Worm (Caenorhabditis elegans) whole organism, midembryonic: ENCODE results near the gene C05G5.5.
A peak's percentile ranks its signal among the peaks of the same experiment; 100 is the strongest.

ENCODE experiments used
- T22C8.4 ChIP-seq: fragments of 200-800 bp; sonication (Bioruptor generic); IDR thresholded peaks from 2 replicates; pipeline ENCODE4 v1.3.6; 2022; ENCODE audit warnings: missing genetic modification characterization, missing compliant biosample characterization
- cog-1 ChIP-seq: sonication (generic microtip); optimal IDR thresholded peaks from 2 replicates; lab custom pipeline; 2016; ENCODE audit warnings: missing genetic modification characterization, missing compliant biosample characterization
- flt-1 ChIP-seq: fragments of 200-800 bp; sonication (Bioruptor generic); IDR thresholded peaks from 2 replicates; pipeline ENCODE4 v1.3.6; 2022; ENCODE audit warnings: missing genetic modification characterization, missing compliant biosample characterization
- klf-2 ChIP-seq: fragments of 200-800 bp; sonication (Bioruptor generic); conservative IDR thresholded peaks from 2 replicates; pipeline ENCODE4 v1.3.6; 2022; ENCODE audit warnings: missing genetic modification reagents, missing genetic modification characterization, missing compliant biosample characterization
- med-1 ChIP-seq: sonication (generic microtip); optimal IDR thresholded peaks from 2 replicates; lab custom pipeline; 2017; ENCODE audit warnings: missing genetic modification characterization, mild to moderate bottlenecking, missing compliant biosample characterization, antibody characterized with exemption, missing genetic modification reagents; ENCODE audit not compliant: insufficient read depth
- ref-1 ChIP-seq: fragments of 200-800 bp; sonication (Bioruptor generic); conservative IDR thresholded peaks from 2 replicates; pipeline ENCODE4 v1.3.6; 2022; ENCODE audit warnings: missing genetic modification reagents, missing genetic modification characterization, missing compliant biosample characterization
- tab-1 ChIP-seq: fragments of 200-800 bp; sonication (Bioruptor generic); IDR thresholded peaks from 2 replicates; pipeline ENCODE4 v1.3.6; 2022; ENCODE audit warnings: missing genetic modification characterization, missing compliant biosample characterization
- ztf-23 ChIP-seq: fragments of 200-800 bp; sonication (Bioruptor generic); IDR thresholded peaks from 2 replicates; pipeline ENCODE4 v1.3.6; 2022; ENCODE audit warnings: missing genetic modification reagents, missing genetic modification characterization, missing compliant biosample characterization
- ztf-29 ChIP-seq: fragments of 200-800 bp; sonication (Bioruptor generic); IDR thresholded peaks from 2 replicates; pipeline ENCODE4 v1.3.6; 2022; ENCODE audit warnings: missing genetic modification reagents, missing genetic modification characterization, missing compliant biosample characterization

Gene C05G5.5

DNA sequence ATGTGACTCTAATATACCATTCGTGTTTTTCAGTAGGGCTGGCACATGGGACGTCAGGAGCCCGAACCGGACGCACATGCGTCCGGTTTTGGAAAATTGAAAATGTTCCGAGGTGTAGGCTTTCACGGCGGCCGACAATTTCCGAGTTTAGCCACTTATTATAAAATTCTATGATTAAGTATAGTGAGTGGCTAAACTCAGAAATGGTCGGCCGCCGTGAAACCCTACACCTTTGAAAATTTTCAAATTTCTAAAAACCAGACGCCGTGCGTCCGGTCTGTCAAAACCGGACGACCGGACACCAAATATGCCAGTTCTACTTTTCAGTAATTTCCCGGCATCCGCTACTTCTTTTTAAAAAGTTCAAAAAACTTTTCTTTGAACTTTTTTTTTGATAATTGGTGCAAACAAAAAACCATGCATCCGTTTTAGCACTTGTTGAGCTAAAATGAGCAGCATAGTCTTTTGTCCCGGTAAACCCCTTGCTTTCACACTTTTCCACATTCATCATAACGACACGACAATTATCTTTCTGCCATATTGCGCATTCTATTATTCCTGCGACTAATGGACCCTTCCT lies 3.2 kb downstream of the C05G5.5 start:
- TF ChIP-seq flt-1 (no peak), cog-1 (tag; lab: Kevin White, UChicago) (no peak), ztf-23 (no peak), ref-1 (no peak), tab-1 (GFP tag; lab: Robert Waterston, UW) (no peak), ztf-29 (GFP tag; lab: Robert Waterston, UW) (no peak), T22C8.4 (GFP tag; lab: Robert Waterston, UW) (no peak), med-1 (GFP tag; lab: Kevin White, UChicago) (no peak), klf-2 (GFP tag; lab: Robert Waterston, UW) (no peak)

DNA sequence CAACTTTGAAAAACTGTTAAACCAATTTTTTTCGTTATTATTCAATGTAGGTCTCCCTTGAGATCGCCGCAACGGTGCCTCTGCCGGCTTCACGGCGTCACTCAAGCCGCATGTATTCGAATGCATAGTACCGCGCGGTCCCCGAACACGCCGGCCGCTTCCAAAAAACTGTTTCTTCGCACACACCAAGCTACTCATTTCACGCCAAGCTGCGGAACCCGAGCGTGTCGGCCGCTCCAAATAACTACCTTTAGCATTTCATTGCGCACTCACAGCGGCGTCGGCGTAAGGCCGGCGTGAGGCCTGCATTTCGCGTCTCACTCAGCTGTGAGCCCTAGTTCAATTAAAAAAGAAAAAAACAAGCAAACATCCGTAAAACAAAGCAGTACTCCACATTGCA lies 4.3 kb downstream of the C05G5.5 start:
- TF ChIP-seq T22C8.4 (GFP tag; lab: Robert Waterston, UW) (0 out of 2 replicates have a peak, but pooled peaks have one; percentile 9), ref-1 (no peak)

DNA sequence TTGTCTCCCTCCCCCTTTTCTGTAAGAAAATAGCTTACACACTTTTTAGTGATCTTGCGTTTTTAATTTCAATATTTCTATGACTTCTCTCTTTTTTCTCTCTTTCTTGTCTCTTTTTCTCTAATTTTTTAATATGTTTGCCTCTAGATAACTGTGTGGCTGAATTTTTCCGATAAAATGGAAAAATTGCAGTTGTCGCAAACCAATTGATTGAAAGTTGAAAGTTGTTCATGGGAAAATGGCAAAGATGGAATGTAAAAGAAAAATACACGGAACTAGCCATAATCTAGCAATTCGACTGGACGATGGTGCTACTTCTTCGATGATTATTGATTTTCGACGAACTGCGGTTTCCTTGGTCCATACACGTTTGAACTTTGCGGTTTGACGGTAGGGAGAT lies 5.1 kb downstream of the C05G5.5 start:
- no peak for TF ChIP-seq cog-1 (tag; lab: Kevin White, UChicago)
- no peak for TF ChIP-seq tab-1 (GFP tag; lab: Robert Waterston, UW)
- TF ChIP-seq ref-1 = no peak
- no peak for TF ChIP-seq ztf-23
- no peak for TF ChIP-seq klf-2 (GFP tag; lab: Robert Waterston, UW)
- no peak for TF ChIP-seq med-1 (GFP tag; lab: Kevin White, UChicago)
- TF ChIP-seq T22C8.4 (GFP tag; lab: Robert Waterston, UW) = no peak
- TF ChIP-seq flt-1 = no peak
- TF ChIP-seq ztf-29 (GFP tag; lab: Robert Waterston, UW) = no peak

DNA sequence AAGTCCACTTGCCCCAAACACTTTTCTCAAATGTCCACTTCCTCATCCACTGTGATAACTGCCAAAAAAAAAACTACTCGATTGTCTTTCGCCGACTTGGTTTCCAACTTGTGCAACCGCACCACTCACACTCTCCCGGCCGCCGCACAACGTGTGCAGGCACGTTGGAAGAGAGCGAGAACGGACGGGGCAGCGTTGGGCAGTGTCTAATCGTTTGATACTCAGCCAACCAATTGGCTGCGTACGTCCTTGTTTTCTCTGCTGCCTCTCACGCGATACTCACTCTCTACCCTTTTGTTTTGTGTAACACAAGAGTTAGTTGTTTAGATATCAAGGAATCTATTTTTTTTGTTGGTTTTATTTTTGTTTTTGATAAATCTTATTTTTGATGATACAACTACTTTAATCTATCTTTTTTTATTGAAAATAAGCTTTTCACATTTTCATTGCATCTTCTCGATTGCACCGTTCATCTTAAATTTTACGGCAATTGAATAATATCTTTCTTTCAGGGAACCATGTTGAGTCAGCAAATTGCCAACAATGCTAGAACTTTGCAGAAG lies 7.3 kb downstream of the C05G5.5 start, which contains the start of gene sucl-1:
sucl-1 (plus strand) TSS at position 513 of the 563 bp plus-strand sequence.
- TF ChIP-seq T22C8.4 (GFP tag; lab: Robert Waterston, UW) (no peak), ref-1 (no peak), flt-1 (no peak), ztf-23 (peak; percentile 67; the same call in 1 of the 2 replicates), klf-2 (GFP tag; lab: Robert Waterston, UW) (no peak), ztf-29 (GFP tag; lab: Robert Waterston, UW) (no peak), med-1 (GFP tag; lab: Kevin White, UChicago) (no peak), tab-1 (GFP tag; lab: Robert Waterston, UW) (0 out of 2 replicates have a peak, but pooled peaks have one; percentile 67), cog-1 (tag; lab: Kevin White, UChicago) (peak; percentile 80)

DNA sequence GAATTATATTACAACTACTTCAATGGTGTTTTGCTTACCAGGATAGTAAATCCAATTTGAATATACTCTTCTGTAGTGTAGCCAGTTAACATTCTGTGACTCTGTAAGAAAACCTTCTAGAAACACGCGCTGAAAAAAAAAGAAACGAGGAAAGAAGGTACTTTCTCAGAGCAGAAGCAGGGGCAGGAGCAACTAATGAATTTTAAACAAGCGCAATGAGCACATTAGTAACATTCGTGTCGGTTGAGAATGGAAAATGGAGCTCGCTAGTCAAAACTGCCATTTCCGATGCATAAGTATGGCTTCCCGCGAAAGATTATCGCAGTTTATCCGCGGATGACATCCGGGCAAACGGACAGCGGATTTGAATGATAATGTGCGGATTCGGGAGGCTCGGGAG lies 9.0 kb downstream of the C05G5.5 start, which contains the start of gene C05G5.3:
C05G5.3 (minus strand) TSS at position 101 of the 400 bp plus-strand sequence.
- no peak for TF ChIP-seq cog-1 (tag; lab: Kevin White, UChicago)
- no peak for TF ChIP-seq ref-1
- no peak for TF ChIP-seq T22C8.4 (GFP tag; lab: Robert Waterston, UW)

DNA sequence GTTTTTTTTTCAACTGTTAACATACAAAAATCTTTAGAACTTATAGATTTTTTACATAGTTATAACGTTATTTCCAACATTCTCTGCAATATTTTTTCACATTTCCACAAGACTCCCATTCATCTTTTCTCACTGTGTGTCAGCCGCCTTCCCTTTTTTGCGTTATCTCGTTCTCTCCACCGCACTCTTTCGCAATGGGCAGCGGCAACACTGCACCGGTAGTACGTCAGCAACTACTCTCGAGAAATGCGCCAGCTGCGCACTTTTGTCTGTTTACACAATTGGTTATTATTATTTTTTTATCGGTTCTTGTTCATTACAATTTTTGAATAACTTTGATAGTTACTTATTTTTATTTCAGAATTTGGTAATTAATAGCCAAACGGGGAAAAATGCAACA lies 14.0 kb downstream of the C05G5.5 start, which contains the start of gene C05G5.2:
C05G5.2 (plus strand) TSS at position 356 of the 400 bp plus-strand sequence.
- peak; percentile 70; the same call in 1 of the 2 replicates for TF ChIP-seq flt-1
- peak; percentile 61 for TF ChIP-seq cog-1 (tag; lab: Kevin White, UChicago)
- no peak for TF ChIP-seq ref-1

DNA sequence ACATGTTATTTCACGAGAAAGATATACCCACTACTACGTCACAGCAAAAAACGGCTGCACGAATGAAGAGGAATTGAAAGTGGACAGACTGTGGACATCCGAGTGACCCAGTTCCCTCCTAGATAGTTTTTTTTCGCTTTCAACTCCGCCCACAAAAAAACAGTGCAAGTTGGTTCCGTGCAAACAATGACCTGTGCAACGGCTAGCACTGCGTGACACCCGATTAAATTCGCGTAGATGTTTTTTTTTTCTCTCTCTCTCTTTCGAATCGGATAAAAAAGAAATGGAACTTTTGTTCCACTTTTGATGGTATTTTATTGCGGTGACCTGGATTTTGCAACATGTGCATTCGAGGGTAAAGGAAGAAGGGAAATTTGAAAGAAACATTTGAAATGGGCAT lies 15.7 kb downstream of the C05G5.5 start:
- TF ChIP-seq klf-2 (GFP tag; lab: Robert Waterston, UW) (no peak), cog-1 (tag; lab: Kevin White, UChicago) (no peak), ref-1 (no peak), tab-1 (GFP tag; lab: Robert Waterston, UW) (no peak), ztf-29 (GFP tag; lab: Robert Waterston, UW) (no peak), med-1 (GFP tag; lab: Kevin White, UChicago) (no peak), ztf-23 (no peak), T22C8.4 (GFP tag; lab: Robert Waterston, UW) (no peak), flt-1 (no peak)

DNA sequence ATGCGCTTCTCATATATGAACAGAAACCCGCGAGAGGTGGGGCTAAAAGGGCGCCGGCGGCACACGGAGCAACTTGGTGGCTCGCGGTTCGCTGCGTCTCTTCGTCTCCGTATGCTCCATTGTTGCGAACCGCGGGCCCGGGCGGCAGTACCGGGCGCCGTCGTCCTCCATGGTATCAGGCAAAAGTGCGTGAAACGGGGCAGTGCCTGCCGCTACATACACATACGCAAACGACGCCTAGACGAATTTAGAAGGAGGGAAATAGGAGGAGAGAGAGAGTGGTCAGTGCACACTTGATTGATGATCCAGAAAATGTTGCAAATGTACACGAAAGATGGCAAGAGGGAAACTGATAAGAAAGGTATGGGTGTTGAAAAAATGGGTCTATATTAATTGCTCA lies 16.4 kb downstream of the C05G5.5 start:
- TF ChIP-seq flt-1 = no peak
- 0 out of 2 replicates have a peak, but pooled peaks have one; percentile 24 for TF ChIP-seq ztf-23
- no peak for TF ChIP-seq tab-1 (GFP tag; lab: Robert Waterston, UW)

DNA sequence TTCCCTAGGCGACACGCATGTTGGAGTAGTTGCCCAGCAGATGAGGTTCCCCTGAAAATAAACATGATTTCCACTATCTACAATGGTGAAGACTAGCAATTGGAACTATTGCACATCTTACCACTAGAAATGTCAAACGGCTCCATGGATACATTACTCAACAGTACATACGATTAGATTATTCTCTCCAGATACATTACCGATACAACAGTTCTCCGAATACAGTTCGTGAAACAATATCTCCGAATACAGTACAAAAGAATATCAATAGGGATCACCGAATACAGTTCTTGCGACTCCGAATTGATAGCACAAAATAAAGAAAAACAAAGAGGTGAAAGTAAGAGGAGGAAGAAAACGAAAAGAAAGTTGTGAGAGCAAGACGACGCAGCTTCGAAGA lies 17.1 kb downstream of the C05G5.5 start, which contains the start of gene C05G5.7:
C05G5.7 (minus strand) TSS at position 1 of the 400 bp plus-strand sequence.
- TF ChIP-seq tab-1 (GFP tag; lab: Robert Waterston, UW) (no peak), cog-1 (tag; lab: Kevin White, UChicago) (no peak), flt-1 (no peak), med-1 (GFP tag; lab: Kevin White, UChicago) (no peak), ref-1 (no peak), klf-2 (GFP tag; lab: Robert Waterston, UW) (no peak), ztf-23 (no peak), ztf-29 (GFP tag; lab: Robert Waterston, UW) (no peak), T22C8.4 (GFP tag; lab: Robert Waterston, UW) (no peak)

DNA sequence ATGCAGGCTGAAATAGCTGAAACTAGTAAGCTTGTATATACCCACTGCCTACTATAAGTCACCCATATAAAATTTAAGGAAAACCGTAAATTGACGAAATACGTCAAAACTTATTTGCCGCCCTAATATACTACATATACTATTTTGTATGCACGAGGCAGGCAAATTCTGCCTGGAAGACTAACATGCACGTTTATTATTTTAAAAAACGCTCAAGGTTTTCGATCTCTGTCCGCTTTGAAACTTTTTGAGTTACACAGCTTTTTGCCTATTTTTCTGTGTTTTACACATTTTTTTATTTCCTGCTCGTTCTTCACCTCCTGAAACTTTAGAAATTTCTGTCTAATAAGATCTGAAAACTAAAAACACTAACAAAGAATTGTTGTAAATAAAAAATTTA lies 17.7 kb downstream of the C05G5.5 start:
- TF ChIP-seq cog-1 (tag; lab: Kevin White, UChicago) = no peak
- no peak for TF ChIP-seq ztf-23
- no peak for TF ChIP-seq ztf-29 (GFP tag; lab: Robert Waterston, UW)
- TF ChIP-seq flt-1 = no peak
- TF ChIP-seq klf-2 (GFP tag; lab: Robert Waterston, UW) = no peak
- no peak for TF ChIP-seq T22C8.4 (GFP tag; lab: Robert Waterston, UW)
- no peak for TF ChIP-seq ref-1
- TF ChIP-seq tab-1 (GFP tag; lab: Robert Waterston, UW) = no peak
